Worm (Caenorhabditis elegans) whole organism, L3 larva: Measurements from ENCODE around the gene sqt-1.

ENCODE experiments used
- R02D3.7 ChIP-seq: fragments of 150-350 bp; optimal IDR thresholded peaks from 2 replicates; lab custom pipeline; 2014; ENCODE audit warnings: missing biosample characterization, missing genetic modification characterization
- ZK546.5 ChIP-seq: sonication (generic microtip); optimal IDR thresholded peaks from 2 replicates; lab custom pipeline; 2017; ENCODE audit warnings: missing biosample characterization, missing genetic modification characterization
- aly-2 ChIP-seq: fragments of 150-350 bp; optimal IDR thresholded peaks from 2 replicates; lab custom pipeline; 2014; ENCODE audit warnings: missing biosample characterization, missing genetic modification characterization
- ama-1 ChIP-seq: fragments of 150-350 bp; optimal IDR thresholded peaks from 2 replicates; lab custom pipeline; 2018
- ceh-16 ChIP-seq: sonication (generic microtip); optimal IDR thresholded peaks from 2 replicates; lab custom pipeline; 2017; ENCODE audit warnings: missing biosample characterization, missing genetic modification characterization
- ceh-28 ChIP-seq: fragments of 150-350 bp; optimal IDR thresholded peaks from 2 replicates; lab custom pipeline; 2014; ENCODE audit warnings: missing biosample characterization, missing genetic modification reagents, missing genetic modification characterization
- ceh-82 ChIP-seq: fragments of 150-350 bp; optimal IDR thresholded peaks from 2 replicates; lab custom pipeline; 2014; ENCODE audit warnings: missing biosample characterization, missing genetic modification characterization
- ceh-9 ChIP-seq: sonication (generic microtip); optimal IDR thresholded peaks from 2 replicates; lab custom pipeline; 2018; ENCODE audit warnings: missing biosample characterization, missing genetic modification characterization
- daf-12 ChIP-seq: fragments of 150-350 bp; optimal IDR thresholded peaks from 2 replicates; lab custom pipeline; 2014; ENCODE audit warnings: missing biosample characterization, missing genetic modification reagents, missing genetic modification characterization
- egl-27 ChIP-seq: sonication (generic microtip); optimal IDR thresholded peaks from 4 replicates; lab custom pipeline; 2017; ENCODE audit warnings: missing biosample characterization, missing genetic modification reagents, missing genetic modification characterization
- egl-5 ChIP-seq: fragments of 150-350 bp; optimal IDR thresholded peaks from 2 replicates; lab custom pipeline; 2017; ENCODE audit warnings: missing biosample characterization, missing genetic modification reagents, missing genetic modification characterization, inconsistent platforms
- elt-1 ChIP-seq: fragments of 150-350 bp; optimal IDR thresholded peaks from 2 replicates; lab custom pipeline; 2014; ENCODE audit warnings: missing biosample characterization, missing genetic modification characterization
- elt-2 ChIP-seq: sonication (generic microtip); optimal IDR thresholded peaks from 2 replicates; lab custom pipeline; 2016; ENCODE audit warnings: missing genetic modification reagents, mild to moderate bottlenecking, missing genetic modification characterization, missing compliant biosample characterization
- elt-3 ChIP-seq, 3 experiments: fragments of 150-350 bp in 1 of 3; sonication (generic microtip) in 2 of 3; optimal IDR thresholded peaks; 2 replicates in 2 of 3; 4 replicates in 1 of 3; lab custom pipeline; 2014 to 2017; ENCODE audit warnings: missing biosample characterization in 3 of 3, missing genetic modification characterization in 3 of 3
- eor-1 ChIP-seq, 2 experiments: fragments of 150-350 bp; optimal IDR thresholded peaks; 2 replicates each; lab custom pipeline; 2014 to 2018; ENCODE audit warnings: missing biosample characterization in 2 of 2, missing genetic modification characterization in 2 of 2
- fkh-10 ChIP-seq: sonication (generic microtip); optimal IDR thresholded peaks from 2 replicates; lab custom pipeline; 2017; ENCODE audit warnings: missing biosample characterization, missing genetic modification reagents, missing genetic modification characterization
- fkh-2 ChIP-seq: fragments of 150-350 bp; optimal IDR thresholded peaks from 2 replicates; lab custom pipeline; 2014; ENCODE audit warnings: missing biosample characterization, missing genetic modification reagents, missing genetic modification characterization
- fos-1 ChIP-seq: fragments of 150-350 bp; optimal IDR thresholded peaks from 2 replicates; lab custom pipeline; 2014; ENCODE audit warnings: missing biosample characterization, missing genetic modification characterization
- hmg-11 ChIP-seq: sonication (generic microtip); optimal IDR thresholded peaks from 2 replicates; lab custom pipeline; 2016; ENCODE audit warnings: missing genetic modification characterization, missing compliant biosample characterization
- jun-1 ChIP-seq: fragments of 150-350 bp; optimal IDR thresholded peaks from 2 replicates; lab custom pipeline; 2014; ENCODE audit warnings: missing biosample characterization, missing genetic modification reagents, missing genetic modification characterization
- lin-15B ChIP-seq: fragments of 150-350 bp; optimal IDR thresholded peaks from 2 replicates; lab custom pipeline; 2014; ENCODE audit warnings: missing biosample characterization, missing genetic modification characterization
- lin-39 ChIP-seq: fragments of 150-350 bp; optimal IDR thresholded peaks from 2 replicates; lab custom pipeline; 2018; ENCODE audit warnings: missing biosample characterization, missing genetic modification reagents, missing genetic modification characterization
- lsy-12 ChIP-seq: sonication (generic microtip); optimal IDR thresholded peaks from 2 replicates; lab custom pipeline; 2016; ENCODE audit warnings: mild to moderate bottlenecking, missing genetic modification characterization, missing compliant biosample characterization
- mdl-1 ChIP-seq: fragments of 150-350 bp; optimal IDR thresholded peaks from 2 replicates; lab custom pipeline; 2014; ENCODE audit warnings: missing biosample characterization, missing genetic modification characterization
- mml-1 ChIP-seq: fragments of 150-350 bp; sonication (generic microtip); optimal IDR thresholded peaks from 3 replicates; lab custom pipeline; 2014; ENCODE audit warnings: missing biosample characterization, missing genetic modification characterization
- nfya-1 ChIP-seq: sonication (generic microtip); optimal IDR thresholded peaks from 2 replicates; lab custom pipeline; 2017; ENCODE audit warnings: missing genetic modification characterization, mild to moderate bottlenecking, missing compliant biosample characterization, antibody characterized with exemption, moderate library complexity; ENCODE audit not compliant: insufficient read depth
- nhr-11 ChIP-seq: fragments of 150-350 bp; optimal IDR thresholded peaks from 2 replicates; lab custom pipeline; 2014; ENCODE audit warnings: missing biosample characterization, missing genetic modification characterization
- nhr-12 ChIP-seq: fragments of 150-350 bp; optimal IDR thresholded peaks from 2 replicates; lab custom pipeline; 2014; ENCODE audit warnings: missing biosample characterization, missing genetic modification characterization
- nhr-23 ChIP-seq: fragments of 150-350 bp; optimal IDR thresholded peaks from 2 replicates; lab custom pipeline; 2014; ENCODE audit warnings: missing biosample characterization, missing genetic modification reagents, missing genetic modification characterization
- nhr-237 ChIP-seq: fragments of 150-350 bp; optimal IDR thresholded peaks from 2 replicates; lab custom pipeline; 2014; ENCODE audit warnings: missing biosample characterization, missing genetic modification characterization
- nhr-25 ChIP-seq: sonication (generic microtip); optimal IDR thresholded peaks from 2 replicates; lab custom pipeline; 2017; ENCODE audit warnings: missing biosample characterization, missing genetic modification characterization
- nhr-28 ChIP-seq: fragments of 150-350 bp; optimal IDR thresholded peaks from 2 replicates; lab custom pipeline; 2014; ENCODE audit warnings: missing biosample characterization, missing genetic modification characterization
- nhr-43 ChIP-seq: sonication (generic microtip); optimal IDR thresholded peaks from 2 replicates; lab custom pipeline; 2016; ENCODE audit warnings: mild to moderate bottlenecking, missing genetic modification characterization, missing compliant biosample characterization; ENCODE audit not compliant: poor library complexity, severe bottlenecking
- nhr-67 ChIP-seq: fragments of 150-350 bp; optimal IDR thresholded peaks from 2 replicates; lab custom pipeline; 2014; ENCODE audit warnings: missing biosample characterization, missing genetic modification characterization
- nhr-76 ChIP-seq: fragments of 150-350 bp; sonication (generic microtip); optimal IDR thresholded peaks from 5 replicates; lab custom pipeline; 2014; ENCODE audit warnings: missing biosample characterization, missing genetic modification characterization
- nhr-77 ChIP-seq: fragments of 150-350 bp; optimal IDR thresholded peaks from 2 replicates; lab custom pipeline; 2014; ENCODE audit warnings: missing biosample characterization, missing genetic modification characterization
- pha-4 ChIP-seq: fragments of 150-350 bp; optimal IDR thresholded peaks from 2 replicates; lab custom pipeline; 2014; ENCODE audit warnings: missing biosample characterization, missing genetic modification reagents, missing genetic modification characterization
- pqm-1 ChIP-seq: fragments of 150-350 bp; optimal IDR thresholded peaks from 2 replicates; lab custom pipeline; 2017; ENCODE audit warnings: missing biosample characterization, missing genetic modification characterization, inconsistent platforms
- sea-2 ChIP-seq: fragments of 150-350 bp; sonication (generic microtip); optimal IDR thresholded peaks from 4 replicates; lab custom pipeline; 2014; ENCODE audit warnings: missing biosample characterization, missing genetic modification reagents, missing genetic modification characterization
- skn-1 ChIP-seq: fragments of 150-350 bp; optimal IDR thresholded peaks from 2 replicates; lab custom pipeline; 2014; ENCODE audit warnings: missing biosample characterization, missing genetic modification characterization
- snpc-4 ChIP-seq: fragments of 150-350 bp; optimal IDR thresholded peaks from 2 replicates; lab custom pipeline; 2014; ENCODE audit warnings: missing biosample characterization, missing genetic modification characterization
- tbx-2 ChIP-seq: sonication (generic microtip); optimal IDR thresholded peaks from 2 replicates; lab custom pipeline; 2016; ENCODE audit warnings: mild to moderate bottlenecking, missing genetic modification characterization, missing compliant biosample characterization
- unc-39 ChIP-seq: sonication (generic microtip); optimal IDR thresholded peaks from 4 replicates; lab custom pipeline; 2017; ENCODE audit warnings: missing biosample characterization, missing genetic modification characterization
- unc-62 ChIP-seq: fragments of 150-350 bp; sonication (generic microtip); optimal IDR thresholded peaks from 4 replicates; lab custom pipeline; 2014; ENCODE audit warnings: missing biosample characterization, missing genetic modification reagents, missing genetic modification characterization
- zag-1 ChIP-seq: fragments of 150-350 bp; optimal IDR thresholded peaks from 2 replicates; lab custom pipeline; 2014; ENCODE audit warnings: missing biosample characterization, missing genetic modification characterization
- ztf-11 ChIP-seq: fragments of 150-350 bp; optimal IDR thresholded peaks from 2 replicates; lab custom pipeline; 2014; ENCODE audit warnings: missing biosample characterization, missing genetic modification characterization
- ztf-4 ChIP-seq: fragments of 150-350 bp; optimal IDR thresholded peaks from 2 replicates; lab custom pipeline; 2014; ENCODE audit warnings: missing biosample characterization, missing genetic modification characterization

sqt-1 gene

ce11 chrII:11301059-11301458 is 36.6 kb downstream of the sqt-1 start, which contains the start of gene raga-1:
Gene raga-1, plus strand, starts transcription at chrII:11301359.
- no peak for TF ChIP-seq nhr-12 (tag; lab: Kevin White, UChicago)
- no peak for TF ChIP-seq pqm-1 (tag; lab: Kevin White, UChicago)
- no peak for TF ChIP-seq elt-3 (tag; optimal IDR thresholded peaks at IDR 0.05; lab: Kevin White, UChicago)
- no peak for TF ChIP-seq R02D3.7 (tag; lab: Kevin White, UChicago)
- TF ChIP-seq nhr-77 (tag; lab: Kevin White, UChicago) = no peak
- TF ChIP-seq nhr-76 (tag; lab: Kevin White, UChicago) = no peak
- no peak for TF ChIP-seq snpc-4 (tag; lab: Kevin White, UChicago)
- TF ChIP-seq daf-12 (tag; lab: Kevin White, UChicago) = no peak
- TF ChIP-seq mdl-1 (tag; lab: Kevin White, UChicago) = no peak
- TF ChIP-seq nhr-237 = no peak

- peak; percentile 6 for TF ChIP-seq elt-2 (tag; lab: Kevin White, UChicago)
- peak; percentile 3 for TF ChIP-seq pha-4
- no peak for TF ChIP-seq nhr-25
- no peak for TF ChIP-seq skn-1 (tag; lab: Kevin White, UChicago)
- no peak for TF ChIP-seq nhr-237
- TF ChIP-seq lin-39 = no peak
- TF ChIP-seq ceh-16 (tag; lab: Kevin White, UChicago) = no peak
- peak; percentile 35 for TF ChIP-seq hmg-11 (tag; lab: Kevin White, UChicago)
Measured at ce11 chrII:11297217-11297738, 40.4 kb downstream of the sqt-1 start, which contains the start of gene saps-1. Gene saps-1, plus strand, starts transcription at chrII:11297688.

ce11 chrII:11293433-11293832 is 44.2 kb downstream of the sqt-1 start, which contains the start of gene C47G2.4:
Gene C47G2.4, minus strand, starts transcription at chrII:11293606.
- TF ChIP-seq mdl-1 (tag; lab: Kevin White, UChicago) (no peak), nhr-23 (tag; lab: Kevin White, UChicago) (peak; percentile 80), zag-1 (tag; lab: Kevin White, UChicago) (no peak), egl-5 (tag; lab: Kevin White, UChicago) (no peak), nhr-76 (tag; lab: Kevin White, UChicago) (no peak), elt-2 (tag; lab: Kevin White, UChicago) (peak; percentile 29), skn-1 (tag; lab: Kevin White, UChicago) (no peak), lin-15B (tag; lab: Kevin White, UChicago) (peak; percentile 83), ztf-11 (tag; lab: Kevin White, UChicago) (no peak), nhr-12 (tag; lab: Kevin White, UChicago) (no peak), ceh-28 (peak; percentile 49), ceh-16 (tag; lab: Kevin White, UChicago) (no peak), jun-1 (tag; lab: Kevin White, UChicago) (no peak), ztf-4 (no peak), pha-4 (peak; percentile 69), lin-39 (peak; percentile 43), eor-1 (tag; optimal IDR thresholded peaks at IDR 0.05; lab: Kevin White, UChicago) (no peak), fos-1 (tag; lab: Kevin White, UChicago) (no peak), ZK546.5 (no peak), unc-62 (GFP tag; lab: Kevin White, UChicago) (no peak), ceh-82 (tag; lab: Kevin White, UChicago) (no peak), elt-1 (tag; lab: Kevin White, UChicago) (peak; percentile 42), aly-2 (tag; lab: Kevin White, UChicago) (no peak), nhr-25 (peak; percentile 72), nhr-237 (no peak), elt-3 (tag; optimal IDR thresholded peaks at IDR 0.05; lab: Kevin White, UChicago) (no peak), nhr-67 (tag; lab: Kevin White, UChicago) (no peak), fkh-10 (GFP tag; lab: Kevin White, UChicago) (no peak), sea-2 (GFP tag; lab: Kevin White, UChicago) (no peak), ama-1 (lab: Kevin White, UChicago) (no peak), nhr-28 (tag; lab: Kevin White, UChicago) (no peak), unc-39 (tag; lab: Kevin White, UChicago) (no peak), hmg-11 (tag; lab: Kevin White, UChicago) (peak; percentile 39), pqm-1 (tag; lab: Kevin White, UChicago) (peak; percentile 17), fkh-2 (tag; lab: Kevin White, UChicago) (no peak), nhr-43 (tag; lab: Kevin White, UChicago) (peak; percentile 53), tbx-2 (no peak), egl-27 (tag; lab: Kevin White, UChicago) (no peak), mml-1 (tag; lab: Kevin White, UChicago) (no peak), lsy-12 (tag; lab: Kevin White, UChicago) (no peak), nhr-11 (tag; lab: Kevin White, UChicago) (no peak), nfya-1 (peak; percentile 65), daf-12 (tag; lab: Kevin White, UChicago) (no peak), ceh-9 (no peak), nhr-77 (tag; lab: Kevin White, UChicago) (no peak), R02D3.7 (tag; lab: Kevin White, UChicago) (peak; percentile 39), snpc-4 (tag; lab: Kevin White, UChicago) (peak; percentile 84)
